Fruit fly (Drosophila melanogaster) S2 (cell line): ENCODE data around the gene bap.

Source experiments
- CG8478 ChIP-seq: fragments of >200 bp; optimal IDR thresholded peaks from 2 replicates; lab custom pipeline; 2018
- CTCF ChIP-seq, 2 experiments: fragments of >200 bp; optimal IDR thresholded peaks; 2 replicates each; lab custom pipeline; 2018

DNA sequence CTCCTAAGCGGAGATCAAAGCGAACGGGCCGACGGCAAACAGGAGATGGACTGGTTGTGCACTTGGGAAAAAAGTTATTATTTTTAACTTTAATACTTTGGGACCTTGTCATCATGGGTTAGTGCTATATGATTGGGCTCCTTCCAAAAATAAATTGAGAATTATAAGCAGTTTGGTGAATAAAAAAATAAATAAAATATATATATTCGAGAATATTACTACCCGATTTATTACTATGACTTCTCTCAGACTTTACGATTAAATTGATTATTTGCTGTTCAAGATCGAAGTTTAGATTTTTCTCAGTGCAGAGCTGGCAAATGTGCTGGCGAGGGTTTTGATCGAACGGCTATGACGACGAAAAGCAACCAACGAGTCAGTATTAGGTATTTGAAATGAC lies 31.3 kb downstream of the bap start:
- TF ChIP-seq CG8478 (lab: Kevin White, UChicago), result no peak
- no peak for TF ChIP-seq CTCF (optimal IDR thresholded peaks at IDR 0.05; lab: Kevin White, UChicago)
